Worm (Caenorhabditis elegans) whole organism, mixed stage, embryonic: Measurements from ENCODE around the gene irld-64.

Experiments
- M03D4.4 ChIP-seq: sonication (generic microtip); optimal IDR thresholded peaks from 2 replicates; lab custom pipeline; 2017; ENCODE audit warnings: mild to moderate bottlenecking, missing genetic modification characterization, missing compliant biosample characterization
- bed-3 ChIP-seq: fragments of 200-800 bp; sonication (Bioruptor generic); optimal IDR thresholded peaks from 3 replicates; lab custom pipeline; 2018; ENCODE audit warnings: mild to moderate bottlenecking, missing genetic modification characterization, moderate library complexity, missing compliant biosample characterization
- blmp-1 ChIP-seq: fragments of 150-350 bp; optimal IDR thresholded peaks from 2 replicates; lab custom pipeline; 2014; ENCODE audit warnings: missing biosample characterization, missing genetic modification characterization
- ceh-83 ChIP-seq: fragments of 200-800 bp; sonication (Bioruptor generic); optimal IDR thresholded peaks from 2 replicates; lab custom pipeline; 2018; ENCODE audit warnings: mild to moderate bottlenecking, missing genetic modification characterization, missing compliant biosample characterization
- ces-1 ChIP-seq: fragments of 150-350 bp; optimal IDR thresholded peaks from 2 replicates; lab custom pipeline; 2014; ENCODE audit warnings: missing biosample characterization, missing genetic modification reagents, missing genetic modification characterization
- cnd-1 ChIP-seq: fragments of 200-800 bp; sonication (Bioruptor generic); optimal IDR thresholded peaks from 2 replicates; lab custom pipeline; 2018; ENCODE audit warnings: mild to moderate bottlenecking, missing genetic modification characterization, missing compliant biosample characterization
- drap-1 ChIP-seq: fragments of 200-800 bp; sonication (Bioruptor generic); optimal IDR thresholded peaks from 3 replicates; lab custom pipeline; 2018; ENCODE audit warnings: mild to moderate bottlenecking, missing genetic modification characterization, missing compliant biosample characterization
- elt-1 ChIP-seq: sonication (generic microtip); optimal IDR thresholded peaks from 2 replicates; lab custom pipeline; 2017; ENCODE audit warnings: missing genetic modification characterization, mild to moderate bottlenecking, missing compliant biosample characterization, antibody characterized with exemption, moderate library complexity, borderline replicate concordance; ENCODE audit not compliant: insufficient read depth
- elt-3 ChIP-seq: fragments of 150-350 bp; optimal IDR thresholded peaks from 2 replicates; lab custom pipeline; 2014; ENCODE audit warnings: missing biosample characterization, missing genetic modification characterization
- flh-1 ChIP-seq: fragments of 200-800 bp; sonication (Bioruptor generic); optimal IDR thresholded peaks from 2 replicates; lab custom pipeline; 2018; ENCODE audit warnings: mild to moderate bottlenecking, missing genetic modification characterization, moderate library complexity, missing compliant biosample characterization
- ham-2 ChIP-seq: fragments of 200-800 bp; sonication (Bioruptor generic); optimal IDR thresholded peaks from 2 replicates; lab custom pipeline; 2018; ENCODE audit warnings: mild to moderate bottlenecking, missing genetic modification characterization, missing compliant biosample characterization
- hlh-1 ChIP-seq: fragments of 150-350 bp; optimal IDR thresholded peaks from 2 replicates; lab custom pipeline; 2014; ENCODE audit warnings: missing biosample characterization, missing genetic modification reagents, missing genetic modification characterization
- lin-13 ChIP-seq: fragments of 150-350 bp; optimal IDR thresholded peaks from 2 replicates; lab custom pipeline; 2014; ENCODE audit warnings: missing biosample characterization, missing genetic modification characterization
- lsy-2 ChIP-seq: fragments of 150-350 bp; optimal IDR thresholded peaks from 2 replicates; lab custom pipeline; 2014; ENCODE audit warnings: missing biosample characterization, missing genetic modification characterization
- mab-5 ChIP-seq: fragments of 150-350 bp; optimal IDR thresholded peaks from 2 replicates; lab custom pipeline; 2014; ENCODE audit warnings: missing biosample characterization, missing genetic modification characterization
- mep-1 ChIP-seq: fragments of 150-350 bp; optimal IDR thresholded peaks from 2 replicates; lab custom pipeline; 2017; ENCODE audit warnings: missing biosample characterization, missing genetic modification reagents, missing genetic modification characterization, inconsistent platforms
- nhr-12 ChIP-seq: fragments of 150-350 bp; optimal IDR thresholded peaks from 2 replicates; lab custom pipeline; 2014; ENCODE audit warnings: missing biosample characterization, missing genetic modification characterization
- nhr-2 ChIP-seq: fragments of 150-350 bp; optimal IDR thresholded peaks from 2 replicates; lab custom pipeline; 2014; ENCODE audit warnings: missing biosample characterization, missing genetic modification characterization
- nhr-237 ChIP-seq: fragments of 150-350 bp; optimal IDR thresholded peaks from 2 replicates; lab custom pipeline; 2014; ENCODE audit warnings: missing biosample characterization, missing genetic modification characterization
- nhr-76 ChIP-seq: sonication (generic microtip); optimal IDR thresholded peaks from 2 replicates; lab custom pipeline; 2017; ENCODE audit warnings: missing biosample characterization, missing genetic modification characterization
- pha-4 ChIP-seq: fragments of 150-350 bp; optimal IDR thresholded peaks from 2 replicates; lab custom pipeline; 2018; ENCODE audit warnings: missing biosample characterization, missing genetic modification reagents, missing genetic modification characterization
- snpc-4 ChIP-seq: fragments of 150-350 bp; optimal IDR thresholded peaks from 2 replicates; lab custom pipeline; 2014; ENCODE audit warnings: missing biosample characterization, missing genetic modification characterization
- sptf-1 ChIP-seq: sonication (generic microtip); optimal IDR thresholded peaks from 2 replicates; lab custom pipeline; 2017; ENCODE audit warnings: mild to moderate bottlenecking, missing genetic modification characterization, moderate library complexity, missing compliant biosample characterization
- tbx-8 ChIP-seq: fragments of 200-800 bp; sonication (Bioruptor generic); optimal IDR thresholded peaks from 2 replicates; lab custom pipeline; 2018; ENCODE audit warnings: mild to moderate bottlenecking, missing genetic modification characterization, moderate library complexity, missing compliant biosample characterization
- unc-120 ChIP-seq: sonication (generic microtip); optimal IDR thresholded peaks from 2 replicates; lab custom pipeline; 2017; ENCODE audit warnings: missing genetic modification characterization, missing compliant biosample characterization; ENCODE audit not compliant: poor library complexity, severe bottlenecking
- unc-39 ChIP-seq: fragments of 150-350 bp; optimal IDR thresholded peaks from 2 replicates; lab custom pipeline; 2014; ENCODE audit warnings: missing biosample characterization, missing genetic modification characterization
- unc-62 ChIP-seq: fragments of 150-350 bp; optimal IDR thresholded peaks from 2 replicates; lab custom pipeline; 2014; ENCODE audit warnings: missing biosample characterization, missing genetic modification reagents, missing genetic modification characterization
- zip-8 ChIP-seq: fragments of 150-350 bp; optimal IDR thresholded peaks from 2 replicates; lab custom pipeline; 2014; ENCODE audit warnings: missing biosample characterization, missing genetic modification characterization
- ztf-11 ChIP-seq: fragments of 150-350 bp; optimal IDR thresholded peaks from 2 replicates; lab custom pipeline; 2014; ENCODE audit warnings: missing biosample characterization, missing genetic modification characterization

irld-64 gene

DNA sequence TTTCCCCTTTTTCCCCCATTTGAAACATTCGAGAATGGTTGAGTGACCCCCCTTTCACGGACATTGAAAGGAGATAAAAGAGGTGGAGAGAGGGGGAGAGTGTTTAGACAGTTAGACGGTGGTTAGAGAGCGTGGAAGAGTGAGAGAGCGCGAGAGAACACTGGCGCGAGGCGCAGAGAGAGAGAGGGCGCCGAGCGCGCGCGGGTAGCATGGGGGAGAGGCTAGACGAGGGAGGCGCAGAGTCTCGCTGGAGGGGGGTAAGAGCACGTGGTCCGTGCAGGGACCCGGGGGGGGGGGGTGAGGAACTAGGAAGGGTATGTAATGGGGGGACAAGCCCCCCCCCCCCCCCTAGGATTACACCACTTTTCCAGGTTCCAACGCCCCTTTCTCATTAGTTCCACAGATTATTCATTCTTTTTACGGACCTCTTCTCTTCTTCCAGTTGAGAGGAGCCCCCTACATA, 43.6 kb upstream of the irld-64 start (continued):
- TF ChIP-seq sptf-1 (tag; lab: Kevin White, UChicago), result peak; percentile 69
- no peak for TF ChIP-seq lin-13
- TF ChIP-seq unc-62, result peak; percentile 51
- TF ChIP-seq ham-2 (GFP tag; lab: Kevin White, UChicago), result peak; percentile 68
- peak; percentile 26 for TF ChIP-seq hlh-1 (tag; lab: Kevin White, UChicago)
- TF ChIP-seq, all 35 proteins: peak for 17

DNA sequence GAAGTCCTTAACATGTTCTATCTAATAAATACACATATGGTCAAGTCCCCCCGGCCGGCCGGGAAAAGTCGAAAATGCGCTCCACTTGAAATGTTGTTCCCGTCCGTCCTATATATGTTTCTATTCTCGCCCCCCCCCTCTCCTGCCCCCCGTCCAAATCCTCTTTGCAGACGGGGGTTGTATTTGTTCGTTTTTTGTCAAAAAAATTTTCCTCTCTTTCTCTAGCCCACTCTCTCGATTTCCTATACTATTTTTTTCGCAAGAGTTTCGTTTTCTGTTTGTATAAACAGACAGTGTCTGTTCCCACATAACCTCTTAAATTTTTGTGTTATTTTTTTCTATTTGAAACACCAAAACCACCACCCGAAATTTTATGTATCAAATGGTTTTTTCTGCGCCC, 36.7 kb upstream of the irld-64 start:
- TF ChIP-seq cnd-1 (tag; lab: Kevin White, UChicago) (no peak), flh-1 (no peak), ces-1 (GFP tag; lab: Kevin White, UChicago) (no peak)

DNA sequence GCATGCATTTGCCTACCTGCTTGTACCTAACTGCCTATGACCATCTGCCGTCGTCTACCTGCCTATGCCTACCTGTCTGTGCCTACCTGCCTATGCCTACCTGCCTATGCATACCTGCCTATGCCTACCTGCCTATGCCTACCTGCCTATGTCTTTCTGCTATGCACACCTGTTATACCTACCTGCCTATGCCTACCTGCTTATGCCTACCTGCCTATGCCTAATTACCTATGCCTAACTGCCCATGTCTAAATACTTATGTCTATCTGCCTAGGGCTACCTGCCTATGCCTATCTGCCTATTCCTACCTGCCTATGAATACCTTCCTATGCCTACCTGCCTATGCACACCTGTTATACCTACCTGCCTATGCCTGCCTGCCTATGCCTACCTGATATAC, 36.0 kb upstream of the irld-64 start:
- TF ChIP-seq nhr-76 (tag; lab: Kevin White, UChicago) (no peak), unc-120 (tag; lab: Kevin White, UChicago) (no peak), snpc-4 (tag; lab: Kevin White, UChicago) (no peak), bed-3 (GFP tag; lab: Kevin White, UChicago) (no peak), zip-8 (tag; lab: Kevin White, UChicago) (no peak), elt-3 (tag; lab: Kevin White, UChicago) (no peak), M03D4.4 (tag; lab: Kevin White, UChicago) (no peak), elt-1 (tag; lab: Kevin White, UChicago) (no peak), blmp-1 (tag; lab: Kevin White, UChicago) (no peak), hlh-1 (tag; lab: Kevin White, UChicago) (no peak), mab-5 (no peak), nhr-237 (tag; lab: Kevin White, UChicago) (no peak), ces-1 (GFP tag; lab: Kevin White, UChicago) (no peak), ceh-83 (GFP tag; lab: Kevin White, UChicago) (no peak), drap-1 (no peak), nhr-12 (tag; lab: Kevin White, UChicago) (no peak), nhr-2 (tag; lab: Kevin White, UChicago) (no peak), tbx-8 (no peak)

DNA sequence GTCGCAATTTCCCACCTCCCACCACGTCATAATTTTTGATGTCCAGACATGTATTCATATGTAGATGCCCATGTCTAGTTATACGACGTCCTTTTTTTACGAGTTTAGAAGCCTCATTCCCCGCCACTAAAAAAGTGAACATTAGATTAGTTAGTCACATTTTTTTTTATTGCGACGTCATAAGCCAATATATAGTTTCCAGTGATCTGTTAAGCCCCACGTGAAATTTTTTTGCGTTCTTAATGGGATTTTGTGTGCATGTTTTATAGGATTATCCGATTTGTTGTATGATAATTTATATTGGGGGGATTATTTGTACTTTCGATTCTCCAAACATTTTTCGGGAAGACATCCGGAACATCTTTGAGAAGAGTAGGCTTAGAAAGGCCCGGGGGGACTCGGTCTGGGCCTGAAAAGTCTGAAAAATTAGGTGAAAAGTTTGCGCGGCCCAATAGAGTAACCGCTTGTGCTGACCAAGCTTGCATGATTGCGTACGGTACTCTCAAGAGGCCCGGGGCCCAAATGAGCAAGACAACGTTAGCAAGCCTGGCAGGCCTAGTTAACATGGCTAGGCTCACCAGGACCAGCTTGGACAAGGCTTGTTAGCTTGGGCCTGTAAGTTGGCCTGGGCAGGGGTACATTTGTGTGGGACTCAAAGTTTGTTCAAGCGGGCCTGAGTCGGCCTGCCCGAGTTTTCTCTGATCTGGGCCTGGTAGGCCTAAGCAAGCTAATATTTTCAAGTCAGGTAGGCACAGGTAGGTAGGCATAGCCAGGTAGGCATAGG, 35.0 kb upstream of the irld-64 start:
- TF ChIP-seq pha-4 (tag; lab: Kevin White, UChicago) (no peak), snpc-4 (tag; lab: Kevin White, UChicago) (no peak), nhr-76 (tag; lab: Kevin White, UChicago) (no peak)

DNA sequence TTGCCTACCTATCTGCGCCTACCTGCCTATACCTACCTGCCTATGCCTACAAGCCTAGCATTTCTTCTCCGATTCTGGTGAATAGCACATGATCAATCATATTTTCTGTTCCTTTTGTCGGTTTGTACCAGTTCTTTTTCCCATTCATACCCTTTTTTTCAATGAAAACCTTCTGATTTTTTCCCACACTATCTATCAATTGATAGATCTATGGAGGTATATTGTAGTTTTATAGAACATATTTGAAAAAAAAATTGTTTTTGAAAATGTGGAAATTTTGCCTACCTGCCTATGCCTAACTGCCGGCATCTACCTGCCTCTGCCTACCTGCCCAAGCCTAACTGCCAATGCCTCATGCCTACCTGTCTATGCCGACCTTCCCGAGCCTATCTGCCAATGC, 33.2 kb upstream of the irld-64 start:
- TF ChIP-seq lsy-2 (tag; lab: Kevin White, UChicago) (no peak), nhr-12 (tag; lab: Kevin White, UChicago) (no peak), mep-1 (tag; lab: Kevin White, UChicago) (no peak), tbx-8 (no peak), snpc-4 (tag; lab: Kevin White, UChicago) (no peak), ham-2 (GFP tag; lab: Kevin White, UChicago) (no peak), cnd-1 (tag; lab: Kevin White, UChicago) (no peak)

DNA sequence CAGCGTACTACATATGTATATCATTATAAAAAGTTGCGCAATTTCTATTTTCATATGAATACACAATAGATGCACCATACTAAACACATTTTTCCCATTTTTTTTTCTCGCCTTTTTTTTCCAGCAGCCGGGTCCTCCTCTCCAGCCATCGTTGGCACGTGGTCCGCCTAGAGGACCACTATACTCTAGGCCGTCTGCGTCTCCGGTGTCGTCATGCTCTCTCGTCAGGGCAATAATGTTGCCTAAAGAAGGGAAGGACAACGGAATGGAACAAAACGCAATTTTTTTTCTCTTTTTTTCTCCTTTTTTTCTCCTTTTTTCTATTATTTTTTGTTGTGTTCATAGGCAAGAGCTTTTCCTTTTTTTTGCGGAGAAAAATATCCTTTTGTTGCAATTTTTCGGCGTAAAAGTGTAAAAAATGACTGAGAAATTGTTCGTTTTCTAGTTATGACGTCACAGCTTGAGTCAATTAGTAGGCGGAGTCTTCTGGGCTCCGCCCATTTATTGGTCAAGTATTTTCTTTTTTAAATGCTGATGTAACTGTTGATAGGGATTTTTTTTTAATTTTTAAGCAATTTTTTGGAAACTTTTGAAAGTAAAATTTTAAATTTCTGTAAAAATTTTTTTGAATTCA, 32.2 kb upstream of the irld-64 start:
- TF ChIP-seq zip-8 (tag; lab: Kevin White, UChicago) (peak; percentile 77), unc-39 (no peak), sptf-1 (tag; lab: Kevin White, UChicago) (no peak), nhr-76 (tag; lab: Kevin White, UChicago) (no peak), M03D4.4 (tag; lab: Kevin White, UChicago) (no peak), ztf-11 (tag; lab: Kevin White, UChicago) (no peak)
